Fruit fly (Drosophila melanogaster) whole organism, embryonic: ENCODE data around the gene stol.
"Not testable (repeated sequence)": the region's sequence is repeated elsewhere in the genome, so short reads cannot be mapped to it uniquely, and the experiment has no call there.

Experiments used
- Abd-B ChIP-seq: fragments of 200-800 bp; sonication (Bioruptor generic); optimal IDR thresholded peaks from 2 replicates; lab custom pipeline; 2018; ENCODE audit warnings: missing biosample characterization, mild to moderate bottlenecking, missing genetic modification characterization, moderate library complexity
- Awh ChIP-seq: fragments of 200-800 bp; sonication (Bioruptor generic); IDR thresholded peaks from 2 replicates; pipeline ENCODE4, ENCODE4 v1.3.6; 2022; ENCODE audit warnings: missing biosample characterization, missing genetic modification characterization
- CG10654 ChIP-seq: fragments of 200-800 bp; sonication (Bioruptor generic); optimal IDR thresholded peaks from 2 replicates; lab custom pipeline; 2016; ENCODE audit warnings: missing biosample characterization, missing genetic modification characterization
- CG14441 ChIP-seq: fragments of 200-800 bp; sonication (Bioruptor generic); IDR thresholded peaks from 2 replicates; pipeline ENCODE4 v1.3.6; 2022; ENCODE audit warnings: missing biosample characterization, missing genetic modification characterization
- CG15696 ChIP-seq: fragments of 200-800 bp; sonication (Bioruptor generic); optimal IDR thresholded peaks from 2 replicates; lab custom pipeline; 2019; ENCODE audit warnings: missing biosample characterization, mild to moderate bottlenecking, missing genetic modification characterization, moderate library complexity
- CG1647 ChIP-seq: fragments of 200-800 bp; sonication (Bioruptor generic); optimal IDR thresholded peaks from 3 replicates; lab custom pipeline; 2016; ENCODE audit warnings: missing biosample characterization, missing genetic modification characterization
- CG1832 ChIP-seq: fragments of 200-800 bp; sonication (Bioruptor generic); optimal IDR thresholded peaks from 2 replicates; lab custom pipeline; 2017; ENCODE audit warnings: missing biosample characterization, mild to moderate bottlenecking, missing genetic modification characterization, inconsistent platforms
- CG4730 ChIP-seq: fragments of 200-800 bp; sonication (Bioruptor generic); IDR thresholded peaks from 2 replicates; pipeline ENCODE4 v1.3.6; 2022; ENCODE audit warnings: missing biosample characterization, missing genetic modification characterization
- CG4820 ChIP-seq: fragments of 200-800 bp; sonication (Bioruptor generic); optimal IDR thresholded peaks from 3 replicates; lab custom pipeline; 2016; ENCODE audit warnings: missing biosample characterization, missing genetic modification characterization
- CG6765 ChIP-seq: fragments of 200-800 bp; sonication (Bioruptor generic); optimal IDR thresholded peaks from 3 replicates; lab custom pipeline; 2017; ENCODE audit warnings: missing biosample characterization, mild to moderate bottlenecking, missing genetic modification characterization
- CG6791 ChIP-seq: fragments of 200-800 bp; sonication (Bioruptor generic); IDR thresholded peaks from 3 replicates; pipeline ENCODE4 v1.3.6; 2022; ENCODE audit warnings: missing biosample characterization, missing genetic modification characterization; ENCODE audit not compliant: partially characterized antibody
- CG8478 ChIP-seq: fragments of >200 bp; optimal IDR thresholded peaks from 2 replicates; lab custom pipeline; 2018
- CG9215 ChIP-seq: fragments of 200-800 bp; sonication (Bioruptor generic); IDR thresholded peaks from 2 replicates; pipeline ENCODE4 v1.3.6; 2022; ENCODE audit warnings: missing biosample characterization, missing genetic modification characterization
- Deaf1 ChIP-seq: fragments of 200-800 bp; optimal IDR thresholded peaks from 3 replicates; lab custom pipeline; 2019; ENCODE audit warnings: missing biosample characterization, mild to moderate bottlenecking, missing genetic modification characterization, moderate library complexity
- Dll ChIP-seq: fragments of 200-800 bp; sonication (Bioruptor generic); IDR thresholded peaks from 4 replicates; pipeline ENCODE4 v1.3.6; 2022; ENCODE audit warnings: missing biosample characterization, missing genetic modification characterization; ENCODE audit not compliant: partially characterized antibody
- Doc2 ChIP-seq: fragments of 200-800 bp; sonication (Bioruptor generic); IDR thresholded peaks from 2 replicates; pipeline ENCODE4 v1.3.6; 2022; ENCODE audit warnings: missing biosample characterization, missing genetic modification characterization
- Hr78 ChIP-seq, 2 experiments: fragments of 200-800 bp in 1 of 2; fragments of >200 bp in 1 of 2; sonication (Bioruptor generic) in 1 of 2; optimal IDR thresholded peaks; 2 replicates each; lab custom pipeline; 2017 to 2019; ENCODE audit warnings: missing biosample characterization in 2 of 2, missing genetic modification characterization in 2 of 2, mild to moderate bottlenecking in 1 of 2, moderate library complexity in 1 of 2
- Mrtf ChIP-seq: fragments of 200-800 bp; sonication (Bioruptor generic); IDR thresholded peaks from 3 replicates; pipeline ENCODE4 v1.3.6; 2022; ENCODE audit warnings: missing biosample characterization, missing genetic modification characterization
- TFAM ChIP-seq: fragments of 200-800 bp; sonication (Bioruptor generic); optimal IDR thresholded peaks from 2 replicates; lab custom pipeline; 2017; ENCODE audit warnings: missing biosample characterization, missing genetic modification characterization, inconsistent platforms
- Trl ChIP-seq, 3 experiments: fragments of >200 bp in 2 of 3; fragments of 200-800 bp in 1 of 3; sonication (Bioruptor generic) in 1 of 3; optimal IDR thresholded peaks; 2 replicates in 1 of 3; 3 replicates in 2 of 3; lab custom pipeline; 2016 to 2017; ENCODE audit warnings: missing biosample characterization in 1 of 3, missing genetic modification characterization in 1 of 3
- corto ChIP-seq: fragments of 200-800 bp; sonication (Bioruptor generic); optimal IDR thresholded peaks from 2 replicates; lab custom pipeline; 2016; ENCODE audit warnings: missing biosample characterization, mild to moderate bottlenecking, missing genetic modification characterization, moderate library complexity
- disco-r ChIP-seq: fragments of 200-800 bp; sonication (Bioruptor generic); optimal IDR thresholded peaks from 2 replicates; lab custom pipeline; 2016; ENCODE audit warnings: missing biosample characterization, missing genetic modification characterization
- kah ChIP-seq: fragments of 200-800 bp; sonication (Bioruptor generic); optimal IDR thresholded peaks from 2 replicates; lab custom pipeline; 2018; ENCODE audit warnings: missing biosample characterization, mild to moderate bottlenecking, missing genetic modification characterization
- lola ChIP-seq, 3 experiments: fragments of >200 bp in 2 of 3; fragments of 200-800 bp in 1 of 3; sonication (Bioruptor generic) in 1 of 3; optimal IDR thresholded peaks; 2 replicates each; lab custom pipeline; 2017 to 2019; ENCODE audit warnings: missing biosample characterization in 3 of 3, missing genetic modification characterization in 3 of 3, mild to moderate bottlenecking in 1 of 3, moderate library complexity in 1 of 3
- mld ChIP-seq: fragments of 200-800 bp; sonication (Bioruptor generic); IDR thresholded peaks from 3 replicates; pipeline ENCODE4 v1.3.6; 2022; ENCODE audit warnings: missing biosample characterization, missing genetic modification characterization; ENCODE audit not compliant: partially characterized antibody
- pros ChIP-seq: fragments of 200-800 bp; sonication (Bioruptor generic); optimal IDR thresholded peaks from 3 replicates; lab custom pipeline; 2019; ENCODE audit warnings: missing biosample characterization, mild to moderate bottlenecking, missing genetic modification characterization, moderate library complexity
- row ChIP-seq: fragments of 200-800 bp; sonication (Bioruptor generic); IDR thresholded peaks from 3 replicates; pipeline ENCODE4 v1.3.6; 2022; ENCODE audit warnings: missing biosample characterization, missing genetic modification characterization
- sim ChIP-seq: fragments of 200-800 bp; sonication (Bioruptor generic); IDR thresholded peaks from 2 replicates; pipeline ENCODE4 v1.3.6; 2022; ENCODE audit warnings: missing biosample characterization, missing genetic modification characterization
- wor ChIP-seq: fragments of 200-800 bp; sonication (Bioruptor generic); IDR thresholded peaks from 2 replicates; pipeline ENCODE4 v1.3.6; 2022; ENCODE audit warnings: missing biosample characterization, missing genetic modification characterization

The stol gene

dm6 chr2L:15731687-15732086, 13.6 kb upstream of the stol start (continued):
- TF ChIP-seq CG4730 (no peak), CG9215 (GFP tag; lab: Robert Waterston, UW) (no peak), CG8478 (lab: Kevin White, UChicago) (no peak), CG14441 (GFP tag; lab: Robert Waterston, UW) (no peak), pros (peak; percentile 99), Deaf1 (tag; lab: Kevin White, UChicago) (peak; percentile 67), CG1647 (GFP tag; lab: Kevin White, UChicago) (no peak), CG1832 (GFP tag; lab: Kevin White, UChicago) (peak; percentile 41), CG4820 (GFP tag; lab: Kevin White, UChicago) (no peak), CG6791 (GFP tag; lab: Robert Waterston, UW) (no peak; the same call in 2 of the 3 replicates), Hr78 (GFP tag; optimal IDR thresholded peaks at IDR 0.05; lab: Kevin White, UChicago) (no peak), Abd-B (GFP tag; lab: Kevin White, UChicago) (no peak), CG15696 (no peak), lola (GFP tag; optimal IDR thresholded peaks at IDR 0.05; lab: Kevin White, UChicago) (no peak)

dm6 chr2L:15710999-15711398, 7.1 kb downstream of the stol start, which contains the start of gene CG43924:
CG43924 (minus strand) TSS chr2L:15711099.
- not testable (repeated sequence) for TF ChIP-seq CG6765 (GFP tag; lab: Kevin White, UChicago); sim; row (GFP tag; lab: Robert Waterston, UW)

DNA sequence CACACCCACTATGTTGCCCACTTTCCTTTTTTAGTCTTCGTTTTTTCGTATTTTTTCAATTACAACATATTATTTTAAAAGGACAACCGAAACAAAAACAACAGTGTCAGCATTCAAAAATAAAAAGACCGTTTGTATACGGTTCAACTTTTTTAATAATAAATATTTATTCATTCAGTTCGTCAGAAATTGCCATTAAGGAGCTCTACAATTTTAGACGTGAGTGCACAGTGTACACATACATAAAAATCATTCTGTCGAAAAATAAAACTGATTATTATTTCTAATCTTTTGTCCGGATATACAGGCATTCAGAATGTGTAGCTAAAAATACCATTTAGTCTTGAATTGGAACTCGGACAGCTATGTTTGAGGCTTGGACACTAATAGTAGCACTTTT, 13.2 kb downstream of the stol start, which contains the start of gene CG31827:
Gene CG31827 (plus strand): TSS at position 301 of the 400 bp plus-strand sequence.
- not testable (repeated sequence) for TF ChIP-seq CG8478 (lab: Kevin White, UChicago); Mrtf; Dll

- not testable (repeated sequence) for TF ChIP-seq corto, Doc2, sim
Measured at dm6 chr2L:15695738-15696137, 22.3 kb downstream of the stol start, which contains the start of gene CG31780. CG31780 (plus strand) TSS chr2L:15696038.

DNA sequence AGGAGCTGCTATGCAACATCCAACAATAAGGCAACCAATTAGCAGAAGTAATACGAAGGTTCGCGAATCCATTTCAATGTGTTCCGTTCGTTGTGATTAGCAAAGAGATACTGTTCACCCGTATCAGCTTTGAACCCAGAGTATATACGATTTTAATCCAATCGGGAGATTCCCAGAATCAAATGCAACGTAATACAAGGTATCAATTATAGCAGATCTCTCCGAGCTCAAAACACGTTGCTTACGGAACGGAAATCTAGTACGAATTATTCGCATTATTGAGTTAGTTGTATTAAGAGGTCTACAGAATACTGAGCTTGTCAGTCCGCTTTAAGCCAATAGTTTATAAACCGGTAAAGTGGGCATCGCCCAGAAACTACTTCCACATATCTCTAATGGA, 23.7 kb downstream of the stol start, which contains the start of gene CG44140:
Gene CG44140 (minus strand): TSS at position 101 of the 400 bp plus-strand sequence.
- TF ChIP-seq disco-r (GFP tag; lab: Kevin White, UChicago); Trl (optimal IDR thresholded peaks at IDR 0.05; lab: Kevin White, UChicago); Trl (GFP tag; optimal IDR thresholded peaks at IDR 0.05; lab: Kevin White, UChicago); CG10654 (GFP tag; lab: Kevin White, UChicago): not testable (repeated sequence)

DNA sequence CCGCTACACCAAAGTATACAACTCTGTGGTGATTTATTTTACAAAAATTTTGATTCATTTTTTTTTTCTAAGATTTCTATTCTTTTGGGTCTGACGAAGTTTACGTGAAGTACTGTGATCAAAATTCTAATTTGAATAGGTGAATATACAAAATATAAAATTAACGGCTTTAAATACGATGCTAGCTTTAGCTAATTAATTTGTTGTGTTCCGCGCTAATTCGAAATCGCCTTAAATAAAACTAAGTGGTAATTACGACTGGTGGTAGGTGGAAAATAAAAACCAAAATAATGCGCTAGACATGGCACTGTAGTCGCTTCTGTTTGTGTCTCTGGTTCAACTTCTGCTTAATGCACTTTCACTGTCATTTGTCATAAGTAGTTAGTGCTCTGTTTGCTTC, 42.1 kb downstream of the stol start, which contains the start of gene CG43923:
Gene CG43923 (minus strand): TSS at position 101 of the 400 bp plus-strand sequence.
- TF ChIP-seq TFAM (GFP tag; lab: Kevin White, UChicago); kah (GFP tag; lab: Kevin White, UChicago); wor (GFP tag; lab: Robert Waterston, UW): not testable (repeated sequence)

dm6 chr2L:15669874-15670273, 48.2 kb downstream of the stol start, which contains the start of gene CG18478:
CG18478 (plus strand) TSS chr2L:15670174.
- not testable (repeated sequence) for TF ChIP-seq CG1832 (GFP tag; lab: Kevin White, UChicago); Awh (GFP tag; lab: Robert Waterston, UW); mld
- TF ChIP-seq, all 482 proteins: peak for 0; not testable (repeated sequence) for 482
